Worm (Caenorhabditis elegans): ENCODE results near the gene C30G7.3.

ce11 chrV:14921509-14921908 lies 24.0 kb downstream of the C30G7.3 start, which contains the start of gene zmp-4:
- no peak for TF ChIP-seq ama-1 (optimal IDR thresholded peaks at IDR 0.05)
- TF ChIP-seq aly-1 (tag; optimal IDR thresholded peaks at IDR 0.05): no peak
- TF ChIP-seq ets-7 (tag; optimal IDR thresholded peaks at IDR 0.05): no peak
- TF ChIP-seq flt-1 (GFP tag; IDR thresholded peaks at IDR 0.05): no peak
- TF ChIP-seq tra-4 (tag; optimal IDR thresholded peaks at IDR 0.05): no peak

All from whole organism, early embryonic.